Worm (Caenorhabditis elegans) whole organism, L2 larva: ENCODE results near the gene F54B11.7.

Source experiments
- nhr-23 ChIP-seq: fragments of 150-350 bp; optimal IDR thresholded peaks from 2 replicates; lab custom pipeline; 2014; ENCODE audit warnings: missing biosample characterization, missing genetic modification reagents, missing genetic modification characterization
- nhr-237 ChIP-seq: fragments of 150-350 bp; optimal IDR thresholded peaks from 2 replicates; lab custom pipeline; 2014; ENCODE audit warnings: missing biosample characterization, missing genetic modification characterization
- skn-1 ChIP-seq: sonication (generic microtip); optimal IDR thresholded peaks from 2 replicates; lab custom pipeline; 2017; ENCODE audit warnings: missing biosample characterization, missing genetic modification characterization

DNA sequence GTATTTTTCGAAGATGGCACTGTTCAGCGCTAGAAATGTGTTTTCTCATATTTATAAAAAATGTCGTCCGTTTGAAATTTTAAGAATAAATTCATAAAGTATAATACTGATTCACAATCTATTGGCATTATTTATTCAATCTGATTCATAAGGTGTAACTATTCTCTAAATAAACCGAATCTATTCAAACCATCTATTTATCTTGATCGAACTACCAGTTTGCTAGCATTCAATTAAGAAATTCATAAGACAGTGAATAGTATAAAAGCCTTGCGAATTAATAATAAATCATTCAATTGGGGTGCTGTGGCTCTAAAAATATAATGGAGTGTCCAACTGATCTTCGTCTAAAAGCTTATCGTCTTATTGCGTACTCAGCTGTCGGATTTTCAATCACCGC, 9.1 kb upstream of the F54B11.7 start, which contains the start of gene col-44:
- TF ChIP-seq nhr-23 (tag; lab: Kevin White, UChicago) (no peak), skn-1 (tag; lab: Kevin White, UChicago) (no peak), nhr-237 (no peak)
